Fruit fly (Drosophila melanogaster) Kc167 (cell line): ENCODE data around the gene CG15773.
A peak's percentile ranks its signal among the peaks of the same experiment; 100 is the strongest.

Source experiments
- Myc ChIP-seq: fragments of >200 bp; optimal IDR thresholded peaks from 2 replicates; lab custom pipeline; 2017; ENCODE audit warnings: missing external identifiers
- Sin3A ChIP-seq: fragments of >200 bp; optimal IDR thresholded peaks from 2 replicates; lab custom pipeline; 2018; ENCODE audit warnings: missing external identifiers
- h ChIP-seq: fragments of >200 bp; optimal IDR thresholded peaks from 3 replicates; lab custom pipeline; 2018; ENCODE audit warnings: missing external identifiers
- insv ChIP-seq: fragments of >200 bp; optimal IDR thresholded peaks from 3 replicates; lab custom pipeline; 2018; ENCODE audit warnings: missing external identifiers
- psq ChIP-seq: fragments of >200 bp; optimal IDR thresholded peaks from 2 replicates; lab custom pipeline; 2017; ENCODE audit warnings: missing external identifiers
- ttk ChIP-seq: sonication (Bioruptor generic); optimal IDR thresholded peaks from 2 replicates; lab custom pipeline; 2017; ENCODE audit warnings: missing external identifiers

CG15773 gene

dm6 chrX:5732440-5732839 lies at the start of gene CG15773:
Gene CG15773 (plus strand): TSS chrX:5732740.
- TF ChIP-seq psq (lab: Kevin White, UChicago) (no peak), insv (lab: Kevin White, UChicago) (no peak), h (no peak), Myc (lab: Kevin White, UChicago) (no peak), Sin3A (lab: Kevin White, UChicago) (no peak), ttk (lab: Kevin White, UChicago) (no peak)

dm6 chrX:5682940-5683339 lies 49.6 kb upstream of the CG15773 start, which contains the start of gene CG42449:
Gene CG42449 (plus strand): TSS chrX:5683240.
- no peak for TF ChIP-seq Sin3A (lab: Kevin White, UChicago)
- no peak for TF ChIP-seq insv (lab: Kevin White, UChicago)
- no peak for TF ChIP-seq h
- TF ChIP-seq Myc (lab: Kevin White, UChicago): no peak

- TF ChIP-seq psq (lab: Kevin White, UChicago) (peak; percentile 79), Myc (lab: Kevin White, UChicago) (no peak)
Measured at dm6 chrX:5689417-5690215, 42.9 kb upstream of the CG15773 start, which contains the start of the genes PGAP1 and cv. Gene PGAP1 (minus strand): TSS chrX:5689473. Gene cv (plus strand): TSS chrX:5690002.

- TF ChIP-seq Myc (lab: Kevin White, UChicago): no peak
- no peak for TF ChIP-seq insv (lab: Kevin White, UChicago)
- TF ChIP-seq ttk (lab: Kevin White, UChicago): no peak
- TF ChIP-seq psq (lab: Kevin White, UChicago): no peak
- TF ChIP-seq h: no peak
- no peak for TF ChIP-seq Sin3A (lab: Kevin White, UChicago)
Measured at dm6 chrX:5690216-5690523, 42.4 kb upstream of the CG15773 start.

dm6 chrX:5690651-5691379 lies 41.7 kb upstream of the CG15773 start:
- no peak for TF ChIP-seq Myc (lab: Kevin White, UChicago)
- no peak for TF ChIP-seq insv (lab: Kevin White, UChicago)
- TF ChIP-seq h: no peak
- TF ChIP-seq ttk (lab: Kevin White, UChicago): no peak
- no peak for TF ChIP-seq Sin3A (lab: Kevin White, UChicago)
- TF ChIP-seq psq (lab: Kevin White, UChicago): no peak

DNA sequence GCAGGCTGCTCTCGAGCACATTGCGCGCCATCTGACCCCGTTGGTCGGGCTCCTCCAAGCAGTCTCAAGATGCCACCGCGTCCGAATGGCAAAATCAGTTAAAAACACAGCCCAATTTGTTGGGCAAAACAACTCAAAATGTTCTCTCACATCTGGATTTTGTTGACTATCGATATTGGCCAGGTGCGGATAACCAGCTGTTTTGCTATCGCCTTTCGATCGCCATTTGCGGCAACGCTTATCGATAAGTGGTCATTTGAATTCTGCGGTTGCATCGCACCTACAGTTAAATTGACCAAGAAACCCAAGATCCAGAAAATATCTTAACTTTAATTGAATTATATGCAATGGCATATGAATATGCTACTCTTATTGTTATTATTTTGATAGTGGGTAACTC lies 37.5 kb upstream of the CG15773 start, which contains the start of gene CG3149:
Gene CG3149 (minus strand): TSS at position 171 of the 400 bp plus-strand sequence.
- TF ChIP-seq ttk (lab: Kevin White, UChicago): no peak
- TF ChIP-seq Sin3A (lab: Kevin White, UChicago): no peak
- TF ChIP-seq psq (lab: Kevin White, UChicago): no peak

- TF ChIP-seq h (no peak), Myc (lab: Kevin White, UChicago) (no peak), psq (lab: Kevin White, UChicago) (no peak), insv (lab: Kevin White, UChicago) (no peak), Sin3A (lab: Kevin White, UChicago) (no peak), ttk (lab: Kevin White, UChicago) (no peak)
Measured at dm6 chrX:5695958-5696357, 36.6 kb upstream of the CG15773 start.

DNA sequence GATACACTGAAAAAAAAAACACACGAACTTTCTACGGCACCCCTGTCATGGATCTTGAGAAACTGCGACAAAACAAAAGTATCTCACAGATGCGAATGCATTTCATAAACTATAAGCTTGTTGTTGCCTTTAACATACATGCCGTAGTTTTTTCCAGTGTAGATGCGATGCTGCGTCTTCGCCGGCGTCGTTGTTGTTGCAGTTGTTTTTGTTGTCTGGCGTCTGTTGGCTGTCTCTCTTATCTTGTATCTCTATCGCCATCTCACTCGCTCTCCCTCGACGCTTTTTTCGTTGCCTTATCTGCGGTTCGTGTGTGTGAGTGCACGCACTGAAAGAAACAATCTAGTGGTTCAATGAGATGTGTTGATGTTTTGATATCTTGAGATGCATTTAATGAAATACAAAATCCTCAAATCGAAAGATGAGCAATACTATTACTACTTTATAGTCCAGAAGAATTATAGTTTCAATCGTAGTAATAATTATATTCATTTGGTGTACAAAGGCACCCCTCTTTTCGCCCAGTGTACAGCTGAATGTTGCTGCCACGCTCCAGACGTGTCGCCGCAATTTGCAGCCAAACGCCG lies 36.0 kb upstream of the CG15773 start:
- TF ChIP-seq h (no peak), Sin3A (lab: Kevin White, UChicago) (no peak), ttk (lab: Kevin White, UChicago) (no peak), insv (lab: Kevin White, UChicago) (no peak), Myc (lab: Kevin White, UChicago) (no peak), psq (lab: Kevin White, UChicago) (no peak)

DNA sequence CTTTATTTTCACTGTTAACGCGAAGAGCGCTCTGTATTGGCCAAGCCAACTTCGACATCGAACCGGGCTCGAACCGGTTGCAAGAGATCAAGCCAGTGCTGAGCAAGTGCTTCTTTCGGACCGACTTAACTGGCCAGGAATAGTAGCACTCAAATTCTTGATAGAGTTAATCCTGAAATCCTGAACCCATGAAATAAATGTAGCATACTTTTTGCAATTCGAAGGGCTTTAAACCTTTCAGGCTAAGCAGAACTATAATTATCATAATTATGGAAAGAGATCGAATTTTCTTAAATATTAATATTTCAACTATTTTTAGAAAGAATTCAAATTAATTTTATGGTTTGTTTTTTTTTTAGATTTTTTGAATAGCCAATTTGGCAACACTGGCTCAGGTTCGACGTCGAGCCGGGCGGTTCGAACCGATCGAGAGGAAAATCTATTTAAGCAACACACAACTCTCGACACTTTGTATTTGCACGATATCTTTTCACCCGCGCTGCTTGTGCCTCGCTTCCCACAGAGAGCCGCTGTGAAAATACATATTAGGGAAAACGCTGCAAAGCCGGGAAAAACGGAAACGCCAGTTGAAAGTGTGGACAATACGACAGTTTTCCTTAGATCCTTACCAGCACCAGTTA lies 34.3 kb upstream of the CG15773 start, which contains the start of gene AdamTS-B:
Gene AdamTS-B (plus strand): TSS at position 471 of the 641 bp plus-strand sequence.
- TF ChIP-seq insv (lab: Kevin White, UChicago) (no peak), psq (lab: Kevin White, UChicago) (no peak), Myc (lab: Kevin White, UChicago) (no peak), ttk (lab: Kevin White, UChicago) (no peak), Sin3A (lab: Kevin White, UChicago) (no peak), h (no peak)

DNA sequence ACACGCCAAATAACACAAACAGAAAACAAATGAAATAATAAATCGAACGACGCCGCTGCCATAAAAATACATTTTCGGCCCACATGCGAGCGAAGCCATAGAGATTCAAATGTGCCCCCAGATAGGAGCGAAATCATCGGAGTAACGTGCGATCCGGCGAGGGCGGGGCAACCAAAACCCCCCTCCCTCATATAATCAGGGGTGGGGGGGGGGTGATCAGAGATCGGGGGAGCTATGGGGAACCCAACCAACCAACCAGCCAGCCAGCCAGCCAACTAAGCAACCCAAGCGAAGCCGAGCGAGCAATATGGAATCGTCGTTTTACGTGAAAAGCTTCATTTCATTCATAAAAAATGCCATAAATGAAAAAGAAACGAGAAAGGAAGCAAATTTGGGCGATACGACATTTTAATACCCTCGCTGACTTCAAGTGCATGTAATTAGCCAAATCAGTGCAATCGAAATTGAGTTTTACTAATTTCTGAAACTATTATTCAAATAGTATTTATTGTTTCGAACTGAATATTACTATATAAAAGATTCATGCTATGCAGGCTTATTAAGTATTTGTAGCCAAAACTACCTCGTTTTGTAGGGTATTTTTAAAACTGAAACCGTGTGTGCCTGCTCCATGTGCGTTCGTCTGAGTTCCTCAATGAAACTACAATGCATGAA lies 32.6 kb upstream of the CG15773 start:
- TF ChIP-seq ttk (lab: Kevin White, UChicago) (no peak), Sin3A (lab: Kevin White, UChicago) (no peak), insv (lab: Kevin White, UChicago) (no peak), Myc (lab: Kevin White, UChicago) (no peak), psq (lab: Kevin White, UChicago) (no peak)

DNA sequence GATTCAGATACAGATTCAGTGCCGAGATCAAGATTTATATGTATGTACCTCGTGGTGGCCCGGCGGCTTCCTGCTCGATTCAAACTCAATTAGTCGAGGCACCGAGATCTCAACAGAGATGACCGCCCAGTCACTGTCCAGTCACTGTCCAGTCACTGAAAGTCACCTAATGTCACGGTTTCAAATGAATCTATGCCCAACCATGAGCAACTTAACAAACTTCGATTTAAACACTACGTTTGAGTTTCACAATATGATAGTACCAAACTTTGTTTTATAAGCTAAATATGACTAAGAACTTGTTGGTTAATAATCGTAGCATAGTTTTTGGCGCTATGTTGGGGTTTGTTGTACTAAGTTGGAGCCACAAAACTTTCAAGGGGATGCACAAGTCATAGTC lies 27.4 kb upstream of the CG15773 start:
- TF ChIP-seq ttk (lab: Kevin White, UChicago) (no peak), Myc (lab: Kevin White, UChicago) (no peak), psq (lab: Kevin White, UChicago) (no peak), insv (lab: Kevin White, UChicago) (no peak), Sin3A (lab: Kevin White, UChicago) (no peak), h (no peak)
